Fruit fly (Drosophila melanogaster): Measurements from ENCODE around the gene nAChRalpha3.

Gene nAChRalpha3

dm6 chrX:8366329-8366728 is 640 bp downstream of the nAChRalpha3 start:
- TF ChIP-seq CG4496 (GFP tag; IDR thresholded peaks at IDR 0.05) (no peak), Snoo (tag; optimal IDR thresholded peaks at IDR 0.05) (no peak), Pif1B (GFP tag; optimal IDR thresholded peaks at IDR 0.05) (no peak), Pif1A (GFP tag; optimal IDR thresholded peaks at IDR 0.05) (no peak), CG32121 (GFP tag; IDR thresholded peaks at IDR 0.05) (no peak), CG15710 (tag; optimal IDR thresholded peaks at IDR 0.05) (no peak), CG12605 (GFP tag; IDR thresholded peaks at IDR 0.05) (no peak)

dm6 chrX:8294493-8295337 is 72.3 kb downstream of the nAChRalpha3 start:
- no peak for TF ChIP-seq Ets98B (GFP tag; IDR thresholded peaks at IDR 0.05)
- no peak for TF ChIP-seq Pif1B (GFP tag; optimal IDR thresholded peaks at IDR 0.05)
- TF ChIP-seq rn (GFP tag; IDR thresholded peaks at IDR 0.05): no peak

- TF ChIP-seq CG8159 (tag; optimal IDR thresholded peaks at IDR 0.05) (no peak), CG34367 (tag; optimal IDR thresholded peaks at IDR 0.05) (no peak), CG12605 (GFP tag; IDR thresholded peaks at IDR 0.05) (no peak), CG4496 (GFP tag; IDR thresholded peaks at IDR 0.05) (no peak), EcR (GFP tag; optimal IDR thresholded peaks at IDR 0.05) (no peak)
Observed at dm6 chrX:8286859-8287258, 80.1 kb downstream of the nAChRalpha3 start.

dm6 chrX:8285052-8285451 is 81.9 kb downstream of the nAChRalpha3 start:
- TF ChIP-seq CG8301 (tag; optimal IDR thresholded peaks at IDR 0.05) (no peak), CG13204 (GFP tag; optimal IDR thresholded peaks at IDR 0.05) (no peak), Pif1A (GFP tag; optimal IDR thresholded peaks at IDR 0.05) (no peak), Ets98B (GFP tag; IDR thresholded peaks at IDR 0.05) (no peak), CG15710 (tag; optimal IDR thresholded peaks at IDR 0.05) (no peak), D1 (tag; optimal IDR thresholded peaks at IDR 0.05) (no peak), CG14655 (GFP tag; optimal IDR thresholded peaks at IDR 0.05) (no peak), CG12605 (GFP tag; IDR thresholded peaks at IDR 0.05) (no peak), CG4496 (GFP tag; IDR thresholded peaks at IDR 0.05) (no peak), Snoo (tag; optimal IDR thresholded peaks at IDR 0.05) (no peak), rn (GFP tag; IDR thresholded peaks at IDR 0.05) (no peak), CG17806 (tag; optimal IDR thresholded peaks at IDR 0.05) (no peak), CG32121 (GFP tag; IDR thresholded peaks at IDR 0.05) (no peak), fd96Ca (GFP tag; IDR thresholded peaks at IDR 0.05) (no peak)

- TF ChIP-seq CG10348 (GFP tag; IDR thresholded peaks at IDR 0.05) (no peak), Snoo (tag; optimal IDR thresholded peaks at IDR 0.05) (peak; percentile 44), EcR (GFP tag; optimal IDR thresholded peaks at IDR 0.05) (no peak), CG12605 (GFP tag; IDR thresholded peaks at IDR 0.05) (no peak), CG32121 (GFP tag; IDR thresholded peaks at IDR 0.05) (peak; percentile 21; the same call in 1 of the 2 replicates), CG8159 (tag; optimal IDR thresholded peaks at IDR 0.05) (peak; percentile 58), CG14655 (GFP tag; optimal IDR thresholded peaks at IDR 0.05) (peak; percentile 51), CG34367 (tag; optimal IDR thresholded peaks at IDR 0.05) (peak; percentile 20), Pif1B (GFP tag; optimal IDR thresholded peaks at IDR 0.05) (no peak), CG17806 (tag; optimal IDR thresholded peaks at IDR 0.05) (peak; percentile 11), Ets98B (GFP tag; IDR thresholded peaks at IDR 0.05) (peak; percentile 19; the same call in 1 of the 2 replicates), CG4496 (GFP tag; IDR thresholded peaks at IDR 0.05) (no peak; the same call in 2 of the 3 replicates), CG13204 (GFP tag; optimal IDR thresholded peaks at IDR 0.05) (no peak), gl (tag; optimal IDR thresholded peaks at IDR 0.05) (no peak), rn (GFP tag; IDR thresholded peaks at IDR 0.05) (no peak), CG9948 (tag; optimal IDR thresholded peaks at IDR 0.05) (peak; percentile 43), D1 (tag; optimal IDR thresholded peaks at IDR 0.05) (no peak), CG15710 (tag; optimal IDR thresholded peaks at IDR 0.05) (peak; percentile 47), fd96Ca (GFP tag; IDR thresholded peaks at IDR 0.05) (peak; percentile 43; the same call in 1 of the 3 replicates), Pif1A (GFP tag; optimal IDR thresholded peaks at IDR 0.05) (peak; percentile 36), CG8301 (tag; optimal IDR thresholded peaks at IDR 0.05) (peak; percentile 34)
Observed at dm6 chrX:8273799-8274484, 93.0 kb downstream of the nAChRalpha3 start, which contains the start of gene CG15343. TSS of gene CG15343 (minus strand) at chrX:8273806.

dm6 chrX:8273291-8273690 is 93.7 kb downstream of the nAChRalpha3 start, which contains the start of gene CG1636:
TSS of gene CG1636 (plus strand) at chrX:8273412.
- TF ChIP-seq CG12605 (GFP tag; IDR thresholded peaks at IDR 0.05): 0 out of 2 replicates have a peak, but pooled peaks have one; percentile 8
- TF ChIP-seq CG17806 (tag; optimal IDR thresholded peaks at IDR 0.05): no peak

All from whole organism, pupa.